Fruit fly (Drosophila melanogaster) whole organism, embryonic: ENCODE results near the gene Cypl.
A peak's percentile ranks its signal among the peaks of the same experiment; 100 is the strongest.

Source experiments
- C15 ChIP-seq: fragments of 200-800 bp; sonication (Bioruptor generic); IDR thresholded peaks from 3 replicates; pipeline ENCODE4 v1.3.6; 2022; ENCODE audit warnings: missing biosample characterization, missing genetic modification characterization
- CG10147 ChIP-seq: fragments of 200-800 bp; sonication (Bioruptor generic); optimal IDR thresholded peaks from 2 replicates; lab custom pipeline; 2019; ENCODE audit warnings: missing biosample characterization, mild to moderate bottlenecking, missing genetic modification characterization, moderate library complexity
- CG10543 ChIP-seq: fragments of 200-800 bp; sonication (Bioruptor generic); optimal IDR thresholded peaks from 3 replicates; lab custom pipeline; 2017; ENCODE audit warnings: missing biosample characterization, mild to moderate bottlenecking, missing genetic modification characterization, moderate library complexity
- CG10959 ChIP-seq: fragments of 200-800 bp; sonication (Bioruptor generic); IDR thresholded peaks from 2 replicates; pipeline ENCODE4 v1.3.6; 2022; ENCODE audit warnings: missing biosample characterization, missing genetic modification characterization
- CG10979 ChIP-seq: fragments of 200-800 bp; sonication (Bioruptor generic); optimal IDR thresholded peaks from 2 replicates; lab custom pipeline; 2018; ENCODE audit warnings: missing biosample characterization, mild to moderate bottlenecking, missing genetic modification characterization, moderate library complexity
- CG11456 ChIP-seq: fragments of 200-800 bp; sonication (Bioruptor generic); IDR thresholded peaks from 3 replicates; pipeline ENCODE4 v1.3.6; 2022; ENCODE audit warnings: missing biosample characterization, missing genetic modification characterization
- CG12391 ChIP-seq: fragments of 200-800 bp; sonication (Bioruptor generic); optimal IDR thresholded peaks from 3 replicates; lab custom pipeline; 2018; ENCODE audit warnings: missing biosample characterization, mild to moderate bottlenecking, missing genetic modification characterization, moderate library complexity
- CG12659 ChIP-seq: fragments of 200-800 bp; sonication (Bioruptor generic); optimal IDR thresholded peaks from 3 replicates; lab custom pipeline; 2017; ENCODE audit warnings: mild to moderate bottlenecking, missing biosample characterization, missing genetic modification reagents, missing genetic modification characterization
- CG12942 ChIP-seq: fragments of 200-800 bp; sonication (Bioruptor generic); optimal IDR thresholded peaks from 3 replicates; lab custom pipeline; 2016; ENCODE audit warnings: missing biosample characterization, missing genetic modification characterization
- CG13296 ChIP-seq: fragments of 200-800 bp; sonication (Bioruptor generic); optimal IDR thresholded peaks from 3 replicates; lab custom pipeline; 2018; ENCODE audit warnings: missing biosample characterization, mild to moderate bottlenecking, missing genetic modification characterization
- CG14710 ChIP-seq: fragments of 200-800 bp; sonication (Bioruptor generic); optimal IDR thresholded peaks from 3 replicates; lab custom pipeline; 2019; ENCODE audit warnings: missing biosample characterization, mild to moderate bottlenecking, missing genetic modification characterization, moderate library complexity
- CG16863 ChIP-seq: fragments of 200-800 bp; sonication (Bioruptor generic); optimal IDR thresholded peaks from 3 replicates; lab custom pipeline; 2016; ENCODE audit warnings: missing biosample characterization, missing genetic modification characterization
- CG1792 ChIP-seq: fragments of 200-800 bp; sonication (Bioruptor generic); optimal IDR thresholded peaks from 2 replicates; lab custom pipeline; 2016; ENCODE audit warnings: missing biosample characterization, missing genetic modification characterization
- CG18262 ChIP-seq: fragments of 200-800 bp; optimal IDR thresholded peaks from 3 replicates; lab custom pipeline; 2019; ENCODE audit warnings: missing biosample characterization, mild to moderate bottlenecking, missing genetic modification characterization, moderate library complexity
- CG31224 ChIP-seq: fragments of 200-800 bp; sonication (Bioruptor generic); IDR thresholded peaks from 2 replicates; pipeline ENCODE4 v1.3.6; 2022; ENCODE audit warnings: missing biosample characterization, missing genetic modification characterization
- CG3726 ChIP-seq: fragments of 200-800 bp; sonication (Bioruptor generic); IDR thresholded peaks from 3 replicates; pipeline ENCODE4, ENCODE4 v1.3.6; 2022; ENCODE audit warnings: missing biosample characterization, missing genetic modification characterization
- CG3847 ChIP-seq: fragments of 200-800 bp; sonication (Bioruptor generic); IDR thresholded peaks from 2 replicates; pipeline ENCODE4 v1.3.6; 2022; ENCODE audit warnings: missing biosample characterization, missing genetic modification characterization
- CG6272 ChIP-seq: fragments of 200-800 bp; sonication (Bioruptor generic); IDR thresholded peaks from 2 replicates; pipeline ENCODE4 v1.3.6; 2022; ENCODE audit warnings: missing biosample characterization, missing genetic modification characterization
- CG9215 ChIP-seq: fragments of 200-800 bp; sonication (Bioruptor generic); IDR thresholded peaks from 2 replicates; pipeline ENCODE4 v1.3.6; 2022; ENCODE audit warnings: missing biosample characterization, missing genetic modification characterization
- CG9932 ChIP-seq: fragments of 200-800 bp; sonication (Bioruptor generic); IDR thresholded peaks from 2 replicates; pipeline ENCODE4 v1.3.6; 2022; ENCODE audit warnings: missing biosample characterization, missing genetic modification characterization
- Camta ChIP-seq: fragments of 200-800 bp; sonication (Bioruptor generic); optimal IDR thresholded peaks from 2 replicates; lab custom pipeline; 2016; ENCODE audit warnings: missing biosample characterization, missing genetic modification characterization
- Dfd ChIP-seq, 2 experiments: fragments of >200 bp; optimal IDR thresholded peaks; 2 replicates each; lab custom pipeline; 2017; ENCODE audit warnings: missing biosample characterization in 2 of 2, missing genetic modification characterization in 2 of 2
- Doc2 ChIP-seq: fragments of 200-800 bp; sonication (Bioruptor generic); IDR thresholded peaks from 2 replicates; pipeline ENCODE4 v1.3.6; 2022; ENCODE audit warnings: missing biosample characterization, missing genetic modification characterization
- Doc3 ChIP-seq: fragments of 200-800 bp; sonication (Bioruptor generic); IDR thresholded peaks from 3 replicates; pipeline ENCODE4 v1.3.6; 2022; ENCODE audit warnings: missing biosample characterization, missing genetic modification characterization; ENCODE audit not compliant: partially characterized antibody
- Ets65A ChIP-seq: fragments of 200-800 bp; sonication (Bioruptor generic); peaks from one replicate; lab custom pipeline; 2016; ENCODE audit warnings: missing biosample characterization, missing genetic modification characterization
- Hey ChIP-seq: fragments of 200-800 bp; sonication (Bioruptor generic); optimal IDR thresholded peaks from 3 replicates; lab custom pipeline; 2018; ENCODE audit warnings: missing biosample characterization, mild to moderate bottlenecking, missing genetic modification characterization
- MTF-1 ChIP-seq: fragments of 200-800 bp; sonication (Bioruptor generic); optimal IDR thresholded peaks from 2 replicates; lab custom pipeline; 2018; ENCODE audit warnings: missing biosample characterization, mild to moderate bottlenecking, missing genetic modification characterization, borderline replicate concordance
- Meics ChIP-seq: fragments of 200-800 bp; sonication (Bioruptor generic); optimal IDR thresholded peaks from 2 replicates; lab custom pipeline; 2017; ENCODE audit warnings: missing biosample characterization, mild to moderate bottlenecking, missing genetic modification characterization
- Nf-YB ChIP-seq: fragments of 200-800 bp; sonication (Bioruptor generic); optimal IDR thresholded peaks from 3 replicates; lab custom pipeline; 2019; ENCODE audit warnings: missing biosample characterization, mild to moderate bottlenecking, missing genetic modification characterization, moderate library complexity
- Ptx1 ChIP-seq: fragments of 200-800 bp; sonication (Bioruptor generic); IDR thresholded peaks from 2 replicates; pipeline ENCODE4 v1.3.6; 2022; ENCODE audit warnings: missing biosample characterization, missing genetic modification characterization
- ash1 ChIP-seq: fragments of 200-800 bp; sonication (Bioruptor generic); optimal IDR thresholded peaks from 2 replicates; lab custom pipeline; 2018; ENCODE audit warnings: missing biosample characterization, mild to moderate bottlenecking, missing genetic modification characterization
- br ChIP-seq: fragments of >200 bp; optimal IDR thresholded peaks from 2 replicates; lab custom pipeline; 2017
- danr ChIP-seq: fragments of 200-800 bp; sonication (Bioruptor generic); IDR thresholded peaks from 2 replicates; pipeline ENCODE4 v1.3.6; 2022; ENCODE audit warnings: missing biosample characterization, missing genetic modification characterization
- fd96Cb ChIP-seq: fragments of 200-800 bp; sonication (Bioruptor generic); optimal IDR thresholded peaks from 2 replicates; lab custom pipeline; 2018; ENCODE audit warnings: missing biosample characterization, mild to moderate bottlenecking, missing genetic modification characterization, moderate library complexity
- gt ChIP-seq: fragments of 200-800 bp; sonication (Bioruptor generic); IDR thresholded peaks from 2 replicates; pipeline ENCODE4 v1.3.6; 2022; ENCODE audit warnings: missing biosample characterization, missing genetic modification characterization
- kah ChIP-seq: fragments of 200-800 bp; sonication (Bioruptor generic); optimal IDR thresholded peaks from 2 replicates; lab custom pipeline; 2018; ENCODE audit warnings: missing biosample characterization, mild to moderate bottlenecking, missing genetic modification characterization
- lov ChIP-seq, 2 experiments: fragments of 200-800 bp in 1 of 2; fragments of >200 bp in 1 of 2; sonication (Bioruptor generic) in 1 of 2; IDR thresholded peaks in 1 of 2; optimal IDR thresholded peaks in 1 of 2; 2 replicates in 1 of 2; 3 replicates in 1 of 2; pipeline versions ENCODE4 v1.3.6 to Lab custom; 2017 to 2022; ENCODE audit warnings: missing biosample characterization in 1 of 2, missing genetic modification characterization in 1 of 2
- nmo ChIP-seq: fragments of 200-800 bp; sonication (Bioruptor generic); optimal IDR thresholded peaks from 2 replicates; lab custom pipeline; 2018; ENCODE audit warnings: missing biosample characterization, mild to moderate bottlenecking, missing genetic modification characterization, moderate library complexity
- onecut ChIP-seq: fragments of 200-800 bp; sonication (Bioruptor generic); IDR thresholded peaks from 2 replicates; pipeline ENCODE4 v1.3.6; 2022; ENCODE audit warnings: missing biosample characterization, missing genetic modification characterization
- prd ChIP-seq, 3 experiments: fragments of >200 bp in 2 of 3; fragments of 200-800 bp in 1 of 3; sonication (Bioruptor generic) in 1 of 3; optimal IDR thresholded peaks in 2 of 3; IDR thresholded peaks in 1 of 3; 2 replicates in 2 of 3; 3 replicates in 1 of 3; pipeline versions ENCODE4 v1.3.6 to Lab custom; 2017 to 2022; ENCODE audit warnings: missing biosample characterization in 1 of 3, missing genetic modification characterization in 1 of 3
- row ChIP-seq: fragments of 200-800 bp; sonication (Bioruptor generic); IDR thresholded peaks from 3 replicates; pipeline ENCODE4 v1.3.6; 2022; ENCODE audit warnings: missing biosample characterization, missing genetic modification characterization
- sens ChIP-seq: fragments of 200-800 bp; sonication (Bioruptor generic); peaks from one replicate; lab custom pipeline; 2016; ENCODE audit warnings: missing biosample characterization, missing genetic modification characterization
- sob ChIP-seq: fragments of 200-800 bp; sonication (Bioruptor generic); IDR thresholded peaks from 2 replicates; pipeline ENCODE4 v1.3.6; 2022; ENCODE audit warnings: missing biosample characterization, missing genetic modification characterization
- stwl ChIP-seq: fragments of 200-800 bp; sonication (Bioruptor generic); optimal IDR thresholded peaks from 3 replicates; lab custom pipeline; 2018; ENCODE audit warnings: missing biosample characterization, mild to moderate bottlenecking, missing genetic modification characterization, moderate library complexity
- tin ChIP-seq: fragments of 200-800 bp; sonication (Bioruptor generic); optimal IDR thresholded peaks from 3 replicates; lab custom pipeline; 2016; ENCODE audit warnings: missing biosample characterization, missing genetic modification characterization
- zf30C ChIP-seq: fragments of 200-800 bp; sonication (Bioruptor generic); optimal IDR thresholded peaks from 3 replicates; lab custom pipeline; 2018; ENCODE audit warnings: missing biosample characterization, mild to moderate bottlenecking, missing genetic modification characterization

The Cypl gene

DNA sequence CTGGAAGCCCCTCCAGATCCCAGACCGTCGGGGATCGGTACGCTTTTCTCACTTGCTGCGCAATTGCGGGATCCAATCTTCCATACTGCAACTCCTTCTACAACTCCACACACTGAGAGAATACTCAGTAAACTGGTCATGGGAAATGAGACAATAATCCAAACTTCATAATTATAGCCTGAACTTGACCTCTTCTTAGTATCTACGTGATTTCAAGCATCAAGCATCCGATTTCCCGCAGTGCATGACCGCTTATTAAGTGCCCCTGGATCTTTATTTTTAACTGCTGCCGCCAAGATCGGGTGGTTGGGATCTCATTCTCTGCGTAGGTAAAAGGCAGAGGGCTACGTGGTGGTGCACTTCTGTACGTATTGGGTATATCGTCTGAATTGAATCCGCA lies 48.6 kb upstream of the Cypl start (continued):
- TF ChIP-seq CG18262 (tag; lab: Kevin White, UChicago) (peak; percentile 21), CG1792 (GFP tag; lab: Kevin White, UChicago) (no peak), nmo (GFP tag; lab: Kevin White, UChicago) (peak; percentile 3), stwl (tag; lab: Kevin White, UChicago) (no peak), CG3726 (GFP tag; lab: Robert Waterston, UW) (0 out of 3 replicates have a peak, but pooled peaks have one; percentile 34), CG16863 (GFP tag; lab: Kevin White, UChicago) (peak; percentile 5), kah (GFP tag; lab: Kevin White, UChicago) (peak; percentile 50), danr (GFP tag; lab: Robert Waterston, UW) (no peak), CG12391 (tag; lab: Kevin White, UChicago) (peak; percentile 18), Ets65A (GFP tag; lab: Kevin White, UChicago) (peak; percentile 84), gt (GFP tag; lab: Robert Waterston, UW) (no peak), prd (optimal IDR thresholded peaks at IDR 0.05; lab: Kevin White, UChicago) (no peak), prd (GFP tag; IDR thresholded peaks at IDR 0.05; lab: Robert Waterston, UW) (peak; percentile 25; the same call in 1 of the 3 replicates), CG11456 (GFP tag; lab: Robert Waterston, UW) (0 out of 3 replicates have a peak, but pooled peaks have one; percentile 10), sens (GFP tag; lab: Kevin White, UChicago) (peak; percentile 67), row (GFP tag; lab: Robert Waterston, UW) (peak; percentile 28; the same call in 1 of the 3 replicates), CG14710 (tag; lab: Kevin White, UChicago) (peak; percentile 14), zf30C (GFP tag; lab: Kevin White, UChicago) (peak; percentile 77), Camta (GFP tag; lab: Kevin White, UChicago) (no peak), MTF-1 (GFP tag; lab: Kevin White, UChicago) (no peak), lov (optimal IDR thresholded peaks at IDR 0.05; lab: Kevin White, UChicago) (no peak), lov (GFP tag; IDR thresholded peaks at IDR 0.05; lab: Robert Waterston, UW) (0 out of 3 replicates have a peak, but pooled peaks have one; percentile 21), fd96Cb (peak; percentile 5)
- TF ChIP-seq, all 482 proteins: peak for 33

- peak; percentile 88 for TF ChIP-seq onecut (GFP tag; lab: Robert Waterston, UW)
- no peak for TF ChIP-seq br (lab: Kevin White, UChicago)
- peak; percentile 88 for TF ChIP-seq Meics (GFP tag; lab: Kevin White, UChicago)
- TF ChIP-seq Nf-YB (GFP tag; lab: Kevin White, UChicago) = peak; percentile 48
- peak; percentile 78 for TF ChIP-seq CG10147 (GFP tag; lab: Kevin White, UChicago)
- TF ChIP-seq CG10543 = peak; percentile 95
- TF ChIP-seq C15 (GFP tag; lab: Robert Waterston, UW) = peak; percentile 63; the same call in 2 of the 3 replicates
- TF ChIP-seq Doc2 (GFP tag; lab: Robert Waterston, UW) = peak; percentile 70
- TF ChIP-seq CG9932 (GFP tag; lab: Robert Waterston, UW) = peak; percentile 95
- TF ChIP-seq CG12659 (GFP tag; lab: Kevin White, UChicago) = peak; percentile 87
- TF ChIP-seq CG12391 (tag; lab: Kevin White, UChicago) = peak; percentile 91
- TF ChIP-seq Doc3 (GFP tag; lab: Robert Waterston, UW) = no peak
- TF ChIP-seq stwl (tag; lab: Kevin White, UChicago) = peak; percentile 28
- TF ChIP-seq ash1 (GFP tag; lab: Kevin White, UChicago) = peak; percentile 84
- TF ChIP-seq CG12942 = peak; percentile 74
- TF ChIP-seq Ptx1 = peak; percentile 93
- no peak for TF ChIP-seq Dfd (GFP tag; optimal IDR thresholded peaks at IDR 0.05; lab: Kevin White, UChicago)
- TF ChIP-seq CG10979 (tag; lab: Kevin White, UChicago) = peak; percentile 89
- TF ChIP-seq CG3847 (GFP tag; lab: Robert Waterston, UW) = peak; percentile 90
- peak; percentile 84 for TF ChIP-seq CG13296 (GFP tag; lab: Kevin White, UChicago)
- peak; percentile 86 for TF ChIP-seq CG31224 (GFP tag; lab: Robert Waterston, UW)
- TF ChIP-seq sob = peak; percentile 93
- peak; percentile 93 for TF ChIP-seq tin (GFP tag; lab: Kevin White, UChicago)
- peak; percentile 87 for TF ChIP-seq CG9215 (GFP tag; lab: Robert Waterston, UW)
- peak; percentile 72 for TF ChIP-seq Hey
- TF ChIP-seq CG10959 (GFP tag; lab: Robert Waterston, UW) = peak; percentile 89
- TF ChIP-seq CG6272 (GFP tag; lab: Robert Waterston, UW) = peak; percentile 83
- peak; percentile 91 for TF ChIP-seq CG16863 (GFP tag; lab: Kevin White, UChicago)
These were observed 46.9 kb upstream of the Cypl start for dm6 chr3L:589290-590281.
